Worm (Caenorhabditis elegans) whole organism, L4 larva: Measurements from ENCODE around the gene F39G3.2.

Experiments
- Y5F2A.4 ChIP-seq: fragments of 200-800 bp; sonication (Bioruptor generic); optimal IDR thresholded peaks from 2 replicates; lab custom pipeline; 2018; ENCODE audit warnings: mild to moderate bottlenecking, missing genetic modification characterization, missing compliant biosample characterization
- ZK546.5 ChIP-seq, 2 experiments: sonication (generic microtip); optimal IDR thresholded peaks; 2 replicates each; lab custom pipeline; 2017; ENCODE audit warnings: missing biosample characterization in 2 of 2, missing genetic modification characterization in 2 of 2
- ceh-44 ChIP-seq: fragments of 200-800 bp; sonication (Bioruptor generic); IDR thresholded peaks from 2 replicates; pipeline ENCODE4 v1.3.6; 2022; ENCODE audit warnings: missing genetic modification reagents, missing genetic modification characterization, missing compliant biosample characterization
- ceh-82 ChIP-seq: sonication (generic microtip); optimal IDR thresholded peaks from 2 replicates; lab custom pipeline; 2017; ENCODE audit warnings: missing biosample characterization, missing genetic modification characterization
- gei-8 ChIP-seq: fragments of 200-800 bp; sonication (Bioruptor generic); optimal IDR thresholded peaks from 2 replicates; lab custom pipeline; 2018; ENCODE audit warnings: mild to moderate bottlenecking, missing genetic modification characterization, missing compliant biosample characterization
- nhr-237 ChIP-seq: sonication (generic microtip); optimal IDR thresholded peaks from 2 replicates; lab custom pipeline; 2017; ENCODE audit warnings: missing biosample characterization, missing genetic modification characterization
- nhr-76 ChIP-seq: fragments of 150-350 bp; optimal IDR thresholded peaks from 2 replicates; lab custom pipeline; 2014; ENCODE audit warnings: missing biosample characterization, missing genetic modification characterization
- php-3 ChIP-seq: fragments of 200-800 bp; sonication (Bioruptor generic); IDR thresholded peaks from 2 replicates; pipeline ENCODE4 v1.3.6; 2022; ENCODE audit warnings: missing genetic modification reagents, missing genetic modification characterization, missing compliant biosample characterization
- unc-62 ChIP-seq, 3 experiments: fragments of 150-350 bp in 1 of 3; sonication (generic microtip); optimal IDR thresholded peaks in 2 of 3; peaks in 1 of 3; 1 replicate in 1 of 3; 2 replicates in 2 of 3; lab custom pipeline; 2014 to 2017; ENCODE audit warnings: missing biosample characterization in 3 of 3, missing genetic modification characterization in 3 of 3, missing genetic modification reagents in 3 of 3, missing genotype in 1 of 3

DNA sequence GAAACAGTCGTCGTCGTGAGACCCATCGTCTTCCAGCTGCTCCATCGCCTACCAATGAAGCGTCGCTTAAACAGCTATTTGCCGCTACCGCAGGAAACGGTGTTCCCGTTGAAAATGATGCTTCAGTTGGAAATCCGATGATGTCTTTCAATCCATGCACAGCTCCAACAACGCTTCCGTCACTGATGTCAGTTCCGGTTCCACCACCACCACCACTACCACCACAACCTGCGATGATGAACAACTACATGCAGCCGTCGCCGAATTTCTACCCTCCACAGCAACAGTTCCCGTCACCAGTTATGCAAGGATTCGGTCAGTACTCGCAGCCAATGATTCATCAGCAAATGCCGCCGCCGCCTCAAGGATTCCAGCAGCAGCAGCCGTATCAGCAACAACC is 3.7 kb upstream of the F39G3.2 start:
- no peak for TF ChIP-seq nhr-237
- no peak for TF ChIP-seq nhr-76 (tag; lab: Kevin White, UChicago)
- TF ChIP-seq php-3 (GFP tag; lab: Robert Waterston, UW) = no peak
- TF ChIP-seq ceh-82 (tag; lab: Kevin White, UChicago) = no peak
- TF ChIP-seq Y5F2A.4 (GFP tag; lab: Kevin White, UChicago) = no peak
- TF ChIP-seq gei-8 (GFP tag; lab: Kevin White, UChicago) = no peak
- no peak for TF ChIP-seq ZK546.5 (tag; optimal IDR thresholded peaks at IDR 0.05; lab: Kevin White, UChicago)
- no peak for TF ChIP-seq ceh-44
- no peak for TF ChIP-seq unc-62 (GFP tag; optimal IDR thresholded peaks at IDR 0.05 in 1 of 2; lab: Kevin White, UChicago)
- no peak for TF ChIP-seq unc-62 (tag; optimal IDR thresholded peaks at IDR 0.05; lab: Kevin White, UChicago)
